Fruit fly (Drosophila melanogaster): ENCODE measurements around the gene Six4.

Gene Six4

dm6 chr3L:20778224-20779063 lies 14.1 kb downstream of the Six4 start, which contains the start of the genes Pex16 and Pex14 (continued):
- TF ChIP-seq grau (tag; optimal IDR thresholded peaks at IDR 0.05) (peak; percentile 63), wek (GFP tag; optimal IDR thresholded peaks at IDR 0.05) (peak; percentile 30), sob (GFP tag; IDR thresholded peaks at IDR 0.05) (peak; percentile 79), Hey (tag; optimal IDR thresholded peaks at IDR 0.05) (no peak), CG11093 (GFP tag; IDR thresholded peaks at IDR 0.05) (peak; percentile 45; the same call in 1 of the 3 replicates), tll (GFP tag; optimal IDR thresholded peaks at IDR 0.05) (peak in 1 of 2 experiments; percentile 77), CG16779 (GFP tag; IDR thresholded peaks at IDR 0.05) (no peak), CG7745 (tag; optimal IDR thresholded peaks at IDR 0.05) (no peak), CTCF (GFP tag; optimal IDR thresholded peaks at IDR 0.05) (no peak), CG18619 (GFP tag; optimal IDR thresholded peaks at IDR 0.05) (peak; percentile 69), CG11695 (GFP tag; IDR thresholded peaks at IDR 0.05) (no peak), Hr51 (GFP tag; optimal IDR thresholded peaks at IDR 0.05) (peak in 1 of 2 experiments; percentile 70), Bteb2 (GFP tag; optimal IDR thresholded peaks at IDR 0.05) (peak; percentile 61), CG8765 (GFP tag; IDR thresholded peaks at IDR 0.05) (0 out of 2 replicates have a peak, but pooled peaks have one; percentile 39), CG1529 (GFP tag; optimal IDR thresholded peaks at IDR 0.05) (peak; percentile 23), NK7.1 (GFP tag; optimal IDR thresholded peaks at IDR 0.05) (peak; percentile 66), CG11560 (tag; IDR thresholded peaks at IDR 0.05) (peak; percentile 46; the same call in 1 of the 3 replicates), Xrp1 (GFP tag; IDR thresholded peaks at IDR 0.05) (peak; percentile 69), CG43689 (GFP tag; IDR thresholded peaks at IDR 0.05) (0 out of 2 replicates have a peak, but pooled peaks have one; percentile 11), CG8944 (GFP tag; optimal IDR thresholded peaks at IDR 0.05) (peak; percentile 84), wor (GFP tag; IDR thresholded peaks at IDR 0.05) (no peak), HLH4C (GFP tag; IDR thresholded peaks at IDR 0.05; ENCODE audit: partially characterized antibody) (no peak), kni (GFP tag; optimal IDR thresholded peaks at IDR 0.05) (no peak), CG4820 (GFP tag; optimal IDR thresholded peaks at IDR 0.05) (peak; percentile 45), da (GFP tag; optimal IDR thresholded peaks at IDR 0.05) (peak; percentile 42), Hr3 (GFP tag; optimal IDR thresholded peaks at IDR 0.05) (peak; percentile 73), CG9817 (tag; optimal IDR thresholded peaks at IDR 0.05) (peak; percentile 76), CG1602 (GFP tag; optimal IDR thresholded peaks at IDR 0.05) (peak; percentile 77), CG4854 (GFP tag; optimal IDR thresholded peaks at IDR 0.05) (peak; percentile 38), cad (GFP tag; optimal IDR thresholded peaks at IDR 0.05) (no peak), dmrt11E (tag; optimal IDR thresholded peaks at IDR 0.05) (peak; percentile 60), CG6854 (GFP tag; optimal IDR thresholded peaks at IDR 0.05) (no peak), crp (GFP tag; optimal IDR thresholded peaks at IDR 0.05) (peak in 1 of 2 experiments; percentile 27), ci (GFP tag; IDR thresholded peaks at IDR 0.05) (peak; percentile 70), B-H1 (GFP tag; IDR thresholded peaks at IDR 0.05) (peak; percentile 64; the same call in 2 of the 3 replicates), Poxn (GFP tag; IDR thresholded peaks at IDR 0.05) (peak; percentile 48; the same call in 1 of the 2 replicates), CG10462 (GFP tag; optimal IDR thresholded peaks at IDR 0.05) (peak; percentile 5), fd3F (GFP tag; optimal IDR thresholded peaks at IDR 0.05) (peak; percentile 59), CG7556 (GFP tag; optimal IDR thresholded peaks at IDR 0.05) (peak; percentile 51), tx (GFP tag; optimal IDR thresholded peaks at IDR 0.05) (peak; percentile 73), CG11504 (tag; optimal IDR thresholded peaks at IDR 0.05) (no peak), ac (GFP tag; optimal IDR thresholded peaks at IDR 0.05) (no peak), CG17612 (GFP tag; IDR thresholded peaks at IDR 0.05) (no peak), CG6254 (GFP tag; optimal IDR thresholded peaks at IDR 0.05) (no peak), yki (optimal IDR thresholded peaks at IDR 0.05) (no peak), CG7786 (GFP tag; optimal IDR thresholded peaks at IDR 0.05) (peak; percentile 81), CHES-1-like (GFP tag; optimal IDR thresholded peaks at IDR 0.05) (peak; percentile 60), Hsf (GFP tag; optimal IDR thresholded peaks at IDR 0.05) (peak; percentile 82), MBD-R2 (GFP tag; IDR thresholded peaks at IDR 0.05) (peak; percentile 81), CG17568 (GFP tag; optimal IDR thresholded peaks at IDR 0.05) (no peak)

Data from whole organism, embryonic.